Worm (Caenorhabditis elegans): Measurements from ENCODE around the gene E04F6.8.

- no peak for TF ChIP-seq tbx-37 (GFP tag; conservative IDR thresholded peaks at IDR 0.05)
- no peak for TF ChIP-seq ama-1 (optimal IDR thresholded peaks at IDR 0.05)
Measured at ce11 chrII:7224074-7224473, 12.9 kb upstream of the E04F6.8 start.

All from whole organism, early embryonic.